Worm (Caenorhabditis elegans) whole organism, L3 larva: ENCODE data around the gene daf-37.

Experiments
- R02D3.7 ChIP-seq: fragments of 150-350 bp; optimal IDR thresholded peaks from 2 replicates; lab custom pipeline; 2014; ENCODE audit warnings: missing biosample characterization, missing genetic modification characterization
- ZK546.5 ChIP-seq: sonication (generic microtip); optimal IDR thresholded peaks from 2 replicates; lab custom pipeline; 2017; ENCODE audit warnings: missing biosample characterization, missing genetic modification characterization
- ama-1 ChIP-seq: fragments of 150-350 bp; optimal IDR thresholded peaks from 2 replicates; lab custom pipeline; 2018
- ceh-16 ChIP-seq: sonication (generic microtip); optimal IDR thresholded peaks from 2 replicates; lab custom pipeline; 2017; ENCODE audit warnings: missing biosample characterization, missing genetic modification characterization
- ceh-28 ChIP-seq: fragments of 150-350 bp; optimal IDR thresholded peaks from 2 replicates; lab custom pipeline; 2014; ENCODE audit warnings: missing biosample characterization, missing genetic modification reagents, missing genetic modification characterization
- ceh-82 ChIP-seq: fragments of 150-350 bp; optimal IDR thresholded peaks from 2 replicates; lab custom pipeline; 2014; ENCODE audit warnings: missing biosample characterization, missing genetic modification characterization
- daf-12 ChIP-seq: fragments of 150-350 bp; optimal IDR thresholded peaks from 2 replicates; lab custom pipeline; 2014; ENCODE audit warnings: missing biosample characterization, missing genetic modification reagents, missing genetic modification characterization
- egl-27 ChIP-seq: sonication (generic microtip); optimal IDR thresholded peaks from 4 replicates; lab custom pipeline; 2017; ENCODE audit warnings: missing biosample characterization, missing genetic modification reagents, missing genetic modification characterization
- egl-5 ChIP-seq: fragments of 150-350 bp; optimal IDR thresholded peaks from 2 replicates; lab custom pipeline; 2017; ENCODE audit warnings: missing biosample characterization, missing genetic modification reagents, missing genetic modification characterization, inconsistent platforms
- elt-1 ChIP-seq: fragments of 150-350 bp; optimal IDR thresholded peaks from 2 replicates; lab custom pipeline; 2014; ENCODE audit warnings: missing biosample characterization, missing genetic modification characterization
- elt-2 ChIP-seq: sonication (generic microtip); optimal IDR thresholded peaks from 2 replicates; lab custom pipeline; 2016; ENCODE audit warnings: missing genetic modification reagents, mild to moderate bottlenecking, missing genetic modification characterization, missing compliant biosample characterization
- elt-3 ChIP-seq, 3 experiments: fragments of 150-350 bp in 1 of 3; sonication (generic microtip) in 2 of 3; optimal IDR thresholded peaks; 2 replicates in 2 of 3; 4 replicates in 1 of 3; lab custom pipeline; 2014 to 2017; ENCODE audit warnings: missing biosample characterization in 3 of 3, missing genetic modification characterization in 3 of 3
- eor-1 ChIP-seq, 2 experiments: fragments of 150-350 bp; optimal IDR thresholded peaks; 2 replicates each; lab custom pipeline; 2014 to 2018; ENCODE audit warnings: missing biosample characterization in 2 of 2, missing genetic modification characterization in 2 of 2
- fkh-10 ChIP-seq: sonication (generic microtip); optimal IDR thresholded peaks from 2 replicates; lab custom pipeline; 2017; ENCODE audit warnings: missing biosample characterization, missing genetic modification reagents, missing genetic modification characterization
- fkh-2 ChIP-seq: fragments of 150-350 bp; optimal IDR thresholded peaks from 2 replicates; lab custom pipeline; 2014; ENCODE audit warnings: missing biosample characterization, missing genetic modification reagents, missing genetic modification characterization
- fos-1 ChIP-seq: fragments of 150-350 bp; optimal IDR thresholded peaks from 2 replicates; lab custom pipeline; 2014; ENCODE audit warnings: missing biosample characterization, missing genetic modification characterization
- hmg-11 ChIP-seq: sonication (generic microtip); optimal IDR thresholded peaks from 2 replicates; lab custom pipeline; 2016; ENCODE audit warnings: missing genetic modification characterization, missing compliant biosample characterization
- lin-15B ChIP-seq: fragments of 150-350 bp; optimal IDR thresholded peaks from 2 replicates; lab custom pipeline; 2014; ENCODE audit warnings: missing biosample characterization, missing genetic modification characterization
- lin-39 ChIP-seq: fragments of 150-350 bp; optimal IDR thresholded peaks from 2 replicates; lab custom pipeline; 2018; ENCODE audit warnings: missing biosample characterization, missing genetic modification reagents, missing genetic modification characterization
- mdl-1 ChIP-seq: fragments of 150-350 bp; optimal IDR thresholded peaks from 2 replicates; lab custom pipeline; 2014; ENCODE audit warnings: missing biosample characterization, missing genetic modification characterization
- nfya-1 ChIP-seq: sonication (generic microtip); optimal IDR thresholded peaks from 2 replicates; lab custom pipeline; 2017; ENCODE audit warnings: missing genetic modification characterization, mild to moderate bottlenecking, missing compliant biosample characterization, antibody characterized with exemption, moderate library complexity; ENCODE audit not compliant: insufficient read depth
- nhr-11 ChIP-seq: fragments of 150-350 bp; optimal IDR thresholded peaks from 2 replicates; lab custom pipeline; 2014; ENCODE audit warnings: missing biosample characterization, missing genetic modification characterization
- nhr-12 ChIP-seq: fragments of 150-350 bp; optimal IDR thresholded peaks from 2 replicates; lab custom pipeline; 2014; ENCODE audit warnings: missing biosample characterization, missing genetic modification characterization
- nhr-23 ChIP-seq: fragments of 150-350 bp; optimal IDR thresholded peaks from 2 replicates; lab custom pipeline; 2014; ENCODE audit warnings: missing biosample characterization, missing genetic modification reagents, missing genetic modification characterization
- nhr-237 ChIP-seq: fragments of 150-350 bp; optimal IDR thresholded peaks from 2 replicates; lab custom pipeline; 2014; ENCODE audit warnings: missing biosample characterization, missing genetic modification characterization
- nhr-25 ChIP-seq: sonication (generic microtip); optimal IDR thresholded peaks from 2 replicates; lab custom pipeline; 2017; ENCODE audit warnings: missing biosample characterization, missing genetic modification characterization
- nhr-28 ChIP-seq: fragments of 150-350 bp; optimal IDR thresholded peaks from 2 replicates; lab custom pipeline; 2014; ENCODE audit warnings: missing biosample characterization, missing genetic modification characterization
- nhr-43 ChIP-seq: sonication (generic microtip); optimal IDR thresholded peaks from 2 replicates; lab custom pipeline; 2016; ENCODE audit warnings: mild to moderate bottlenecking, missing genetic modification characterization, missing compliant biosample characterization; ENCODE audit not compliant: poor library complexity, severe bottlenecking
- nhr-76 ChIP-seq: fragments of 150-350 bp; sonication (generic microtip); optimal IDR thresholded peaks from 5 replicates; lab custom pipeline; 2014; ENCODE audit warnings: missing biosample characterization, missing genetic modification characterization
- nhr-77 ChIP-seq: fragments of 150-350 bp; optimal IDR thresholded peaks from 2 replicates; lab custom pipeline; 2014; ENCODE audit warnings: missing biosample characterization, missing genetic modification characterization
- pha-4 ChIP-seq: fragments of 150-350 bp; optimal IDR thresholded peaks from 2 replicates; lab custom pipeline; 2014; ENCODE audit warnings: missing biosample characterization, missing genetic modification reagents, missing genetic modification characterization
- pqm-1 ChIP-seq: fragments of 150-350 bp; optimal IDR thresholded peaks from 2 replicates; lab custom pipeline; 2017; ENCODE audit warnings: missing biosample characterization, missing genetic modification characterization, inconsistent platforms
- skn-1 ChIP-seq: fragments of 150-350 bp; optimal IDR thresholded peaks from 2 replicates; lab custom pipeline; 2014; ENCODE audit warnings: missing biosample characterization, missing genetic modification characterization
- snpc-4 ChIP-seq: fragments of 150-350 bp; optimal IDR thresholded peaks from 2 replicates; lab custom pipeline; 2014; ENCODE audit warnings: missing biosample characterization, missing genetic modification characterization
- tbx-2 ChIP-seq: sonication (generic microtip); optimal IDR thresholded peaks from 2 replicates; lab custom pipeline; 2016; ENCODE audit warnings: mild to moderate bottlenecking, missing genetic modification characterization, missing compliant biosample characterization
- unc-39 ChIP-seq: sonication (generic microtip); optimal IDR thresholded peaks from 4 replicates; lab custom pipeline; 2017; ENCODE audit warnings: missing biosample characterization, missing genetic modification characterization
- zag-1 ChIP-seq: fragments of 150-350 bp; optimal IDR thresholded peaks from 2 replicates; lab custom pipeline; 2014; ENCODE audit warnings: missing biosample characterization, missing genetic modification characterization
- ztf-11 ChIP-seq: fragments of 150-350 bp; optimal IDR thresholded peaks from 2 replicates; lab custom pipeline; 2014; ENCODE audit warnings: missing biosample characterization, missing genetic modification characterization
- ztf-4 ChIP-seq: fragments of 150-350 bp; optimal IDR thresholded peaks from 2 replicates; lab custom pipeline; 2014; ENCODE audit warnings: missing biosample characterization, missing genetic modification characterization

daf-37 gene

DNA sequence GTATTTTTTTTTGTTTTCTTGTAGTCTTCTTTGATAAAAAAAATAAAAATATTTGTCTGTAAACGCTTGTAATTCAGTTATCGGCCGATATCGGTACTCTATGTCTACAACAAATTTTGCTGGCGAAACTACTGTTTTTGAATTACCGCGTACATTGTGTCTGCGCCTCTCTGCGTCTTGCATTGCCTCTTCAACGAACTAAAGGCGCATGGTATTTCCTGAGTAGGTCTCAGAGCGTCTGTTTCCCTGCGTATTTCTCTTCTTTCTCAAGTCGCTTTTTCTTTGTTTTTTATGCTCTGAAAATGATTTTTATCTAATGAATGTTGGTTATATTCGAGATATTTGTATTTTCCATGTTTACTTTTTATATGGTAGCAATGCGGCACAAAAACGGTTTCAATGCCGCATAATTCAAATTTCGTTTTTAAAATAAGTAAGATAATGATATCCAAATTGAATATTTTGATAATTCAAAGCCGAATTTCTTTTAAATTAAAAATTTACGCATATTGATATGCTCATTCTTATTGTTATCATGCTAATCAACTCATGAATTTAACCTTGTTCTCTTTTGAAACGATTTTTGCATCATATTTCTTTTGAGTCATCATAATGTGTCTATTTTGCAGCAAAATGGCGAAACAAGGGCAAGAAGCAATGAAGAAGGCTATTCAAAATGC, 42.9 kb upstream of the daf-37 start, which contains the start of gene phb-2 (continued):
- TF ChIP-seq fkh-10: no peak
- peak; percentile 71 for TF ChIP-seq hmg-11 (tag; lab: Kevin White, UChicago)
- TF ChIP-seq egl-27 (tag; lab: Kevin White, UChicago): peak; percentile 8
- TF ChIP-seq R02D3.7 (tag; lab: Kevin White, UChicago): peak; percentile 20
- TF ChIP-seq ZK546.5: no peak
- TF ChIP-seq nhr-28 (tag; lab: Kevin White, UChicago): no peak
- TF ChIP-seq nhr-25 (tag; lab: Kevin White, UChicago): peak; percentile 88
- no peak for TF ChIP-seq elt-1
- no peak for TF ChIP-seq ztf-4
- TF ChIP-seq skn-1 (tag; lab: Kevin White, UChicago): peak; percentile 72
- TF ChIP-seq snpc-4 (tag; lab: Kevin White, UChicago): peak; percentile 79
- TF ChIP-seq ceh-82: peak; percentile 6

- peak; percentile 19 for TF ChIP-seq tbx-2 (tag; lab: Kevin White, UChicago)
- no peak for TF ChIP-seq nhr-28 (tag; lab: Kevin White, UChicago)
- TF ChIP-seq lin-39 (tag; lab: Kevin White, UChicago): peak; percentile 82
- peak; percentile 85 for TF ChIP-seq pha-4
- no peak for TF ChIP-seq elt-3 (tag; optimal IDR thresholded peaks at IDR 0.05; lab: Kevin White, UChicago)
- peak; percentile 59 for TF ChIP-seq nfya-1 (tag; lab: Kevin White, UChicago)
- TF ChIP-seq nhr-25 (tag; lab: Kevin White, UChicago): peak; percentile 18
- TF ChIP-seq nhr-23 (tag; lab: Kevin White, UChicago): peak; percentile 59
- peak; percentile 21 for TF ChIP-seq elt-2 (tag; lab: Kevin White, UChicago)
- peak; percentile 22 for TF ChIP-seq hmg-11 (tag; lab: Kevin White, UChicago)
- peak; percentile 24 for TF ChIP-seq pqm-1
- peak; percentile 2 for TF ChIP-seq lin-15B (tag; lab: Kevin White, UChicago)
- TF ChIP-seq nhr-43 (tag; lab: Kevin White, UChicago): peak; percentile 70
- no peak for TF ChIP-seq unc-39
- no peak for TF ChIP-seq elt-1
- no peak for TF ChIP-seq fos-1 (tag; lab: Kevin White, UChicago)
These were observed 40.5 kb upstream of the daf-37 start for ce11 chrII:6248503-6248902.

- no peak for TF ChIP-seq ceh-16 (tag; lab: Kevin White, UChicago)
- no peak for TF ChIP-seq nhr-28 (tag; lab: Kevin White, UChicago)
- no peak for TF ChIP-seq ama-1 (lab: Kevin White, UChicago)
- no peak for TF ChIP-seq mdl-1 (tag; lab: Kevin White, UChicago)
- TF ChIP-seq daf-12 (tag; lab: Kevin White, UChicago): no peak
- TF ChIP-seq lin-15B (tag; lab: Kevin White, UChicago): no peak
- no peak for TF ChIP-seq unc-39
- TF ChIP-seq egl-5: no peak
- TF ChIP-seq nhr-76 (tag; lab: Kevin White, UChicago): no peak
- TF ChIP-seq nhr-237: no peak
- TF ChIP-seq nhr-25 (tag; lab: Kevin White, UChicago): no peak
- no peak for TF ChIP-seq ceh-82
- TF ChIP-seq eor-1 (tag; optimal IDR thresholded peaks at IDR 0.05; lab: Kevin White, UChicago): no peak
- no peak for TF ChIP-seq hmg-11 (tag; lab: Kevin White, UChicago)
These were observed 40.0 kb upstream of the daf-37 start for ce11 chrII:6248029-6248428.

ce11 chrII:6247011-6247410, 39.0 kb upstream of the daf-37 start, which contains the start of gene T24H7.2:
Gene T24H7.2, plus strand, starts transcription at chrII:6247311.
- TF ChIP-seq skn-1 (tag; lab: Kevin White, UChicago): no peak
- TF ChIP-seq ztf-4: no peak
- no peak for TF ChIP-seq lin-15B (tag; lab: Kevin White, UChicago)
- TF ChIP-seq nhr-12: no peak
- TF ChIP-seq nhr-76 (tag; lab: Kevin White, UChicago): no peak
- no peak for TF ChIP-seq nfya-1 (tag; lab: Kevin White, UChicago)
- TF ChIP-seq snpc-4 (tag; lab: Kevin White, UChicago): no peak
- TF ChIP-seq ceh-28 (tag; lab: Kevin White, UChicago): no peak
- no peak for TF ChIP-seq tbx-2 (tag; lab: Kevin White, UChicago)
- TF ChIP-seq fos-1 (tag; lab: Kevin White, UChicago): no peak
- no peak for TF ChIP-seq elt-1
- TF ChIP-seq mdl-1 (tag; lab: Kevin White, UChicago): no peak
- TF ChIP-seq elt-2 (tag; lab: Kevin White, UChicago): no peak
- TF ChIP-seq ama-1 (lab: Kevin White, UChicago): no peak
- no peak for TF ChIP-seq fkh-2 (tag; lab: Kevin White, UChicago)
- no peak for TF ChIP-seq nhr-11
- no peak for TF ChIP-seq nhr-77 (tag; lab: Kevin White, UChicago)
- no peak for TF ChIP-seq zag-1 (tag; lab: Kevin White, UChicago)
- TF ChIP-seq ceh-82: no peak
- TF ChIP-seq ztf-11: no peak
